Worm (Caenorhabditis elegans): ENCODE data around the gene cox-14.

Gene cox-14

ce11 chrIII:10271807-10272206, 53.1 kb downstream of the cox-14 start:
- TF ChIP-seq nhr-43 (tag; optimal IDR thresholded peaks at IDR 0.05; ENCODE audit: poor library complexity, severe bottlenecking), result no peak
- no peak for TF ChIP-seq fkh-2 (tag; optimal IDR thresholded peaks at IDR 0.05)
- TF ChIP-seq nhr-77 (tag; optimal IDR thresholded peaks at IDR 0.05), result no peak
- TF ChIP-seq fos-1 (tag; optimal IDR thresholded peaks at IDR 0.05), result no peak
- TF ChIP-seq nhr-67 (tag; optimal IDR thresholded peaks at IDR 0.05), result no peak
- no peak for TF ChIP-seq pqm-1 (tag; optimal IDR thresholded peaks at IDR 0.05)
- TF ChIP-seq hmg-11 (tag; optimal IDR thresholded peaks at IDR 0.05), result no peak
- TF ChIP-seq ceh-16 (tag; optimal IDR thresholded peaks at IDR 0.05), result no peak
- no peak for TF ChIP-seq ztf-11 (tag; optimal IDR thresholded peaks at IDR 0.05)
- no peak for TF ChIP-seq elt-2 (tag; optimal IDR thresholded peaks at IDR 0.05)
- TF ChIP-seq nhr-12 (tag; optimal IDR thresholded peaks at IDR 0.05), result no peak
- no peak for TF ChIP-seq zag-1 (tag; optimal IDR thresholded peaks at IDR 0.05)
- TF ChIP-seq skn-1 (tag; optimal IDR thresholded peaks at IDR 0.05), result no peak
